Worm (Caenorhabditis elegans) whole organism, L1 larva: ENCODE results near the gene aat-8.

Experiments
- C16A3.4 ChIP-seq: fragments of 150-350 bp; optimal IDR thresholded peaks from 2 replicates; lab custom pipeline; 2014; ENCODE audit warnings: missing biosample characterization, missing genetic modification characterization
- aha-1 ChIP-seq: fragments of 150-350 bp; optimal IDR thresholded peaks from 2 replicates; lab custom pipeline; 2014; ENCODE audit warnings: missing biosample characterization, missing genetic modification characterization
- blmp-1 ChIP-seq: fragments of 150-350 bp; optimal IDR thresholded peaks from 2 replicates; lab custom pipeline; 2014; ENCODE audit warnings: missing biosample characterization, missing genetic modification characterization
- ceh-63 ChIP-seq: fragments of 200-800 bp; sonication (Bioruptor generic); optimal IDR thresholded peaks from 2 replicates; lab custom pipeline; 2018; ENCODE audit warnings: mild to moderate bottlenecking, missing genetic modification characterization, missing compliant biosample characterization
- ceh-82 ChIP-seq, 3 experiments: fragments of 150-350 bp in 1 of 3; sonication (generic microtip) in 2 of 3; optimal IDR thresholded peaks; 2 replicates each; lab custom pipeline; 2014 to 2017; ENCODE audit warnings: missing biosample characterization in 3 of 3, missing genetic modification characterization in 3 of 3
- ceh-88 ChIP-seq: fragments of 200-800 bp; sonication (Bioruptor generic); IDR thresholded peaks from 2 replicates; pipeline ENCODE4 v1.3.6; 2022; ENCODE audit warnings: missing genetic modification characterization, missing compliant biosample characterization
- dpl-1 ChIP-seq, 3 experiments: fragments of 150-350 bp in 2 of 3; sonication (generic microtip) in 1 of 3; optimal IDR thresholded peaks; 2 replicates each; lab custom pipeline; 2014 to 2017; ENCODE audit warnings: missing biosample characterization in 3 of 3, missing genetic modification characterization in 3 of 3, missing genetic modification reagents in 3 of 3
- efl-1 ChIP-seq, 4 experiments: fragments of 150-350 bp; optimal IDR thresholded peaks in 3 of 4; peaks in 1 of 4; 1 replicate in 1 of 4; 2 replicates in 3 of 4; lab custom pipeline; 2014; ENCODE audit warnings: missing biosample characterization in 2 of 4, missing genetic modification characterization in 2 of 4, missing genetic modification reagents in 2 of 4
- elt-2 ChIP-seq: sonication (generic microtip); optimal IDR thresholded peaks from 2 replicates; lab custom pipeline; 2016; ENCODE audit warnings: missing genetic modification characterization, mild to moderate bottlenecking, inconsistent platforms, missing compliant biosample characterization, missing genetic modification reagents
- elt-3 ChIP-seq, 6 experiments: fragments of 150-350 bp in 1 of 6; sonication (generic microtip); optimal IDR thresholded peaks; 2 replicates each; lab custom pipeline; 2017 to 2018; ENCODE audit warnings: missing biosample characterization in 6 of 6, missing genetic modification characterization in 6 of 6, inconsistent platforms in 1 of 6
- fkh-10 ChIP-seq: sonication (generic microtip); optimal IDR thresholded peaks from 2 replicates; lab custom pipeline; 2017; ENCODE audit warnings: missing biosample characterization, missing genetic modification reagents, missing genetic modification characterization
- fkh-8 ChIP-seq: sonication (generic microtip); optimal IDR thresholded peaks from 2 replicates; lab custom pipeline; 2016; ENCODE audit warnings: mild to moderate bottlenecking, missing genetic modification characterization, missing compliant biosample characterization
- fos-1 ChIP-seq: fragments of 150-350 bp; optimal IDR thresholded peaks from 2 replicates; lab custom pipeline; 2014; ENCODE audit warnings: missing biosample characterization, missing genetic modification characterization
- hlh-17 ChIP-seq: fragments of 200-800 bp; sonication (Bioruptor generic); optimal IDR thresholded peaks from 2 replicates; lab custom pipeline; 2018; ENCODE audit warnings: missing genetic modification characterization, mild to moderate bottlenecking, missing compliant biosample characterization, moderate library complexity, borderline replicate concordance
- hpl-2 ChIP-seq: fragments of 150-350 bp; optimal IDR thresholded peaks from 2 replicates; lab custom pipeline; 2014; ENCODE audit warnings: missing biosample characterization, missing genetic modification reagents, missing genetic modification characterization
- irx-1 ChIP-seq: sonication (generic microtip); optimal IDR thresholded peaks from 2 replicates; lab custom pipeline; 2016; ENCODE audit warnings: missing genetic modification characterization, missing compliant biosample characterization
- isw-1 ChIP-seq: fragments of 200-800 bp; sonication (Bioruptor generic); IDR thresholded peaks from 2 replicates; pipeline ENCODE4 v1.3.6; 2022; ENCODE audit warnings: missing genetic modification characterization, missing compliant biosample characterization
- lin-13 ChIP-seq: fragments of 150-350 bp; optimal IDR thresholded peaks from 2 replicates; lab custom pipeline; 2014; ENCODE audit warnings: missing biosample characterization, missing genetic modification reagents, missing genetic modification characterization
- lin-14 ChIP-seq: fragments of 200-800 bp; sonication (Bioruptor generic); optimal IDR thresholded peaks from 2 replicates; lab custom pipeline; 2018; ENCODE audit warnings: mild to moderate bottlenecking, missing genetic modification characterization, moderate library complexity, missing compliant biosample characterization
- lir-3 ChIP-seq: sonication (generic microtip); optimal IDR thresholded peaks from 2 replicates; lab custom pipeline; 2016; ENCODE audit warnings: mild to moderate bottlenecking, missing genetic modification characterization, moderate library complexity, missing compliant biosample characterization; ENCODE audit not compliant: poor library complexity
- mdl-1 ChIP-seq, 2 experiments: fragments of 150-350 bp; optimal IDR thresholded peaks; 2 replicates each; lab custom pipeline; 2014 to 2017; ENCODE audit warnings: missing biosample characterization in 2 of 2, missing genetic modification characterization in 2 of 2, inconsistent platforms in 1 of 2
- mep-1 ChIP-seq: fragments of 150-350 bp; optimal IDR thresholded peaks from 2 replicates; lab custom pipeline; 2014; ENCODE audit warnings: missing biosample characterization, missing genetic modification characterization
- nhr-19 ChIP-seq: fragments of 200-800 bp; sonication (Bioruptor generic); conservative IDR thresholded peaks from 2 replicates; pipeline ENCODE4 v1.3.6; 2022; ENCODE audit warnings: missing genetic modification characterization, missing compliant biosample characterization
- nhr-237 ChIP-seq: fragments of 150-350 bp; optimal IDR thresholded peaks from 2 replicates; lab custom pipeline; 2014; ENCODE audit warnings: missing biosample characterization, missing genetic modification characterization
- nhr-47 ChIP-seq: sonication (generic microtip); optimal IDR thresholded peaks from 2 replicates; lab custom pipeline; 2016; ENCODE audit warnings: mild to moderate bottlenecking, missing genetic modification characterization, moderate library complexity, missing compliant biosample characterization
- nhr-71 ChIP-seq: sonication (generic microtip); optimal IDR thresholded peaks from 2 replicates; lab custom pipeline; 2016; ENCODE audit warnings: mild to moderate bottlenecking, missing genetic modification characterization, moderate library complexity, missing compliant biosample characterization
- nhr-85 ChIP-seq: sonication (generic microtip); peaks from one replicate; lab custom pipeline; 2016; ENCODE audit warnings: missing genetic modification characterization, inconsistent platforms, missing compliant biosample characterization
- nhr-90 ChIP-seq: sonication (generic microtip); optimal IDR thresholded peaks from 2 replicates; lab custom pipeline; 2016; ENCODE audit warnings: mild to moderate bottlenecking, missing genetic modification characterization, missing compliant biosample characterization; ENCODE audit not compliant: poor library complexity
- pax-3 ChIP-seq: fragments of 200-800 bp; sonication (Bioruptor generic); optimal IDR thresholded peaks from 2 replicates; lab custom pipeline; 2018; ENCODE audit warnings: mild to moderate bottlenecking, missing genetic modification characterization, moderate library complexity, missing compliant biosample characterization
- snu-23 ChIP-seq: sonication (generic microtip); optimal IDR thresholded peaks from 2 replicates; lab custom pipeline; 2016; ENCODE audit warnings: missing genetic modification characterization, missing compliant biosample characterization
- sox-4 ChIP-seq: sonication (generic microtip); optimal IDR thresholded peaks from 2 replicates; lab custom pipeline; 2016; ENCODE audit warnings: missing genetic modification characterization, missing compliant biosample characterization
- tbx-2 ChIP-seq: sonication (generic microtip); optimal IDR thresholded peaks from 2 replicates; lab custom pipeline; 2016; ENCODE audit warnings: missing genetic modification characterization, missing compliant biosample characterization
- tlp-1 ChIP-seq: fragments of 150-350 bp; optimal IDR thresholded peaks from 2 replicates; lab custom pipeline; 2014; ENCODE audit warnings: missing biosample characterization, missing genetic modification characterization
- unc-130 ChIP-seq: fragments of 150-350 bp; optimal IDR thresholded peaks from 2 replicates; lab custom pipeline; 2017; ENCODE audit warnings: missing biosample characterization, missing genetic modification characterization, inconsistent platforms
- unc-30 ChIP-seq: sonication (generic microtip); optimal IDR thresholded peaks from 2 replicates; lab custom pipeline; 2017; ENCODE audit warnings: missing biosample characterization, missing genetic modification characterization
- unc-62 ChIP-seq: fragments of 150-350 bp; optimal IDR thresholded peaks from 2 replicates; lab custom pipeline; 2014; ENCODE audit warnings: missing biosample characterization, missing genetic modification reagents, missing genetic modification characterization
- unc-86 ChIP-seq: sonication (generic microtip); optimal IDR thresholded peaks from 2 replicates; lab custom pipeline; 2016; ENCODE audit warnings: missing genetic modification characterization, missing compliant biosample characterization
- vab-15 ChIP-seq: sonication (generic microtip); optimal IDR thresholded peaks from 2 replicates; lab custom pipeline; 2017; ENCODE audit warnings: missing genotype, mild to moderate bottlenecking, missing genetic modification characterization, missing compliant biosample characterization
- xbp-1 ChIP-seq: sonication (generic microtip); optimal IDR thresholded peaks from 2 replicates; lab custom pipeline; 2016; ENCODE audit warnings: missing genetic modification characterization, missing compliant biosample characterization

The aat-8 gene

ce11 chrIV:3824720-3825119, 40.1 kb downstream of the aat-8 start (continued):
- TF ChIP-seq blmp-1 (tag; lab: Kevin White, UChicago), result no peak
- TF ChIP-seq efl-1 (optimal IDR thresholded peaks at IDR 0.05; lab: Kevin White, UChicago), result peak; percentile 20 to 30
- TF ChIP-seq efl-1 (GFP tag; optimal IDR thresholded peaks at IDR 0.05 in 1 of 2; lab: Kevin White, UChicago), result no peak
- no peak for TF ChIP-seq nhr-237 (tag; lab: Kevin White, UChicago)
- TF ChIP-seq unc-30 (tag; lab: Kevin White, UChicago), result no peak
- no peak for TF ChIP-seq tlp-1 (tag; lab: Kevin White, UChicago)
- TF ChIP-seq nhr-85 (tag; lab: Kevin White, UChicago), result peak; percentile 41
- TF ChIP-seq irx-1 (tag; lab: Kevin White, UChicago), result no peak
- no peak for TF ChIP-seq sox-4 (tag; lab: Kevin White, UChicago)
- peak in 1 of 2 experiments; percentile 23 for TF ChIP-seq mdl-1 (tag; optimal IDR thresholded peaks at IDR 0.05; lab: Kevin White, UChicago)
- no peak for TF ChIP-seq C16A3.4 (tag; lab: Kevin White, UChicago)
- no peak for TF ChIP-seq ceh-63 (GFP tag; lab: Kevin White, UChicago)
- no peak for TF ChIP-seq unc-62 (GFP tag; lab: Kevin White, UChicago)
- TF ChIP-seq hpl-2 (GFP tag; lab: Kevin White, UChicago), result no peak
- TF ChIP-seq unc-130 (tag; lab: Kevin White, UChicago), result no peak
- TF ChIP-seq vab-15 (tag; lab: Kevin White, UChicago), result no peak
- TF ChIP-seq pax-3 (tag; lab: Kevin White, UChicago), result no peak
- TF ChIP-seq aha-1 (tag; lab: Kevin White, UChicago), result no peak
- TF ChIP-seq xbp-1, result peak; percentile 9
- TF ChIP-seq mep-1 (tag; lab: Kevin White, UChicago), result peak; percentile 30
- TF ChIP-seq lir-3 (tag; lab: Kevin White, UChicago), result no peak
- TF ChIP-seq nhr-19, result no peak

DNA sequence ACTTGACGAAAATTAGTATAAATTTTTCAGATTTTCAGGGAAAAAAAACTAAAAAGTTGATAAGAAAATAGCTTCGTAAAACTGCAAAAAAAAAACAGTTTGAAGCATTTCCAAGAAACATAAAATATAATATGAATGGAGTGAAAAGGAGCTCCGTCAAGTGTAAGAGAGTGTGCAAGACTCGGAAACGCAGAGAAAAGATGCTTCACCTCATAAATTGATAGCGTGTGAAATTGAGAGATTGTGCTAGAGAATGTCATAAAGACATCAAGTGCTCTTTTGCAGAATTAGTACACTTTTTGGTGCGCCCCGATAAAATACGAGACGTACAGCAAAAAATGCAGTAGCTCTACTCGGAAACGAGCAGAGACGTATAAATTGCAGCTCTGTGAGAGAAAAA, 43.3 kb downstream of the aat-8 start:
- peak; percentile 13 for TF ChIP-seq nhr-47 (tag; lab: Kevin White, UChicago)
- TF ChIP-seq fkh-8 (tag; lab: Kevin White, UChicago), result no peak
- no peak for TF ChIP-seq hlh-17 (GFP tag; lab: Kevin White, UChicago)
- TF ChIP-seq lin-14 (GFP tag; lab: Kevin White, UChicago), result peak; percentile 32
- no peak for TF ChIP-seq lin-13
- peak; percentile 43 for TF ChIP-seq elt-2
- peak; percentile 34 for TF ChIP-seq nhr-71
- TF ChIP-seq efl-1 (optimal IDR thresholded peaks at IDR 0.05; lab: Kevin White, UChicago), result no peak
- peak in 1 of 2 experiments; percentile 42 for TF ChIP-seq efl-1 (GFP tag; optimal IDR thresholded peaks at IDR 0.05 in 1 of 2; lab: Kevin White, UChicago)
- TF ChIP-seq fos-1, result no peak
- no peak for TF ChIP-seq aha-1 (tag; lab: Kevin White, UChicago)
- peak; percentile 65 for TF ChIP-seq unc-86
- no peak for TF ChIP-seq unc-62 (GFP tag; lab: Kevin White, UChicago)
- TF ChIP-seq unc-130 (tag; lab: Kevin White, UChicago), result no peak
- TF ChIP-seq elt-3 (tag; optimal IDR thresholded peaks at IDR 0.05; lab: Kevin White, UChicago), result no peak

ce11 chrIV:3820133-3820532, 44.7 kb downstream of the aat-8 start:
- peak; percentile 30 for TF ChIP-seq lin-14 (GFP tag; lab: Kevin White, UChicago)
- peak; percentile 20 for TF ChIP-seq blmp-1 (tag; lab: Kevin White, UChicago)
- TF ChIP-seq xbp-1, result no peak
- TF ChIP-seq ceh-82 (tag; optimal IDR thresholded peaks at IDR 0.05; lab: Kevin White, UChicago), result no peak
- peak; percentile 9 for TF ChIP-seq nhr-85 (tag; lab: Kevin White, UChicago)
- no peak for TF ChIP-seq tbx-2 (tag; lab: Kevin White, UChicago)
- TF ChIP-seq elt-3 (tag; optimal IDR thresholded peaks at IDR 0.05; lab: Kevin White, UChicago), result no peak
- no peak for TF ChIP-seq nhr-19
- no peak for TF ChIP-seq sox-4 (tag; lab: Kevin White, UChicago)
- peak; percentile 95 for TF ChIP-seq fkh-10 (GFP tag; lab: Kevin White, UChicago)
- no peak for TF ChIP-seq snu-23

DNA sequence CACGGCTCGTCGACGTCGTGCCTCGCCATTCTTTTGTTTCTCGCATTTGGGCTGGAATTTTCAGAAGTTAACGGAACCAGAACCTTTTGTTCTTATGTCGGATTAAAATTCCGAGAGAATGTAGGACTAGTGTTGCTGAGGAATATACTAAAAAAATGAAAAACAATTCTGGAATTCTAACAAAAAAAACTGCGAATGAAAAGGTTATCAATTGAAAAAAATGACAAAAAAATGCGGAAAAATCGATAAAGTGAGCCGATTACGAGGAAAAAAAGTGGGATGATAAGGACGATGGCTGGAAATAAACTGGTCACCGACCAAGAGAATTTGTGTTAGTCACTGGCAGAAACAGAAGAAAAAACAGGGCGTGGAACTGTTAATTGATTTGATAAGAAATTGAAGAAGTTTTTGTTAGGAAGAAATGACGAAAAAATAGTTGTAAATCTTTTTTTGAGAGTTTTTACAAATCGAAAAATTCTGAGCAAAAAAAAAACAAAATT, 45.5 kb downstream of the aat-8 start, which contains the start of gene bris-1:
TSS of gene bris-1 (minus strand) at position 51 of the 500 bp plus-strand sequence.
- TF ChIP-seq dpl-1 (GFP tag; optimal IDR thresholded peaks at IDR 0.05; lab: Kevin White, UChicago) (no peak), tlp-1 (tag; lab: Kevin White, UChicago) (no peak), isw-1 (GFP tag; lab: Robert Waterston, UW) (no peak), ceh-88 (no peak), nhr-85 (tag; lab: Kevin White, UChicago) (peak; percentile 12), elt-2 (peak; percentile 80), nhr-90 (tag; lab: Kevin White, UChicago) (no peak)
- TF ChIP-seq, all 84 proteins: peak for 2
